Worm (Caenorhabditis elegans) whole organism, L3 larva: Measurements from ENCODE around the gene fbxa-104.
A peak's percentile ranks its signal among the peaks of the same experiment; 100 is the strongest.

Source experiments
- R02D3.7 ChIP-seq: fragments of 150-350 bp; optimal IDR thresholded peaks from 2 replicates; lab custom pipeline; 2014; ENCODE audit warnings: missing biosample characterization, missing genetic modification characterization
- aly-2 ChIP-seq: fragments of 150-350 bp; optimal IDR thresholded peaks from 2 replicates; lab custom pipeline; 2014; ENCODE audit warnings: missing biosample characterization, missing genetic modification characterization
- ama-1 ChIP-seq: fragments of 150-350 bp; optimal IDR thresholded peaks from 2 replicates; lab custom pipeline; 2018
- ceh-16 ChIP-seq: sonication (generic microtip); optimal IDR thresholded peaks from 2 replicates; lab custom pipeline; 2017; ENCODE audit warnings: missing biosample characterization, missing genetic modification characterization
- ceh-28 ChIP-seq: fragments of 150-350 bp; optimal IDR thresholded peaks from 2 replicates; lab custom pipeline; 2014; ENCODE audit warnings: missing biosample characterization, missing genetic modification reagents, missing genetic modification characterization
- daf-12 ChIP-seq: fragments of 150-350 bp; optimal IDR thresholded peaks from 2 replicates; lab custom pipeline; 2014; ENCODE audit warnings: missing biosample characterization, missing genetic modification reagents, missing genetic modification characterization
- egl-27 ChIP-seq: sonication (generic microtip); optimal IDR thresholded peaks from 4 replicates; lab custom pipeline; 2017; ENCODE audit warnings: missing biosample characterization, missing genetic modification reagents, missing genetic modification characterization
- egl-5 ChIP-seq: fragments of 150-350 bp; optimal IDR thresholded peaks from 2 replicates; lab custom pipeline; 2017; ENCODE audit warnings: missing biosample characterization, missing genetic modification reagents, missing genetic modification characterization, inconsistent platforms
- elt-2 ChIP-seq: sonication (generic microtip); optimal IDR thresholded peaks from 2 replicates; lab custom pipeline; 2016; ENCODE audit warnings: missing genetic modification reagents, mild to moderate bottlenecking, missing genetic modification characterization, missing compliant biosample characterization
- elt-3 ChIP-seq, 3 experiments: fragments of 150-350 bp in 1 of 3; sonication (generic microtip) in 2 of 3; optimal IDR thresholded peaks; 2 replicates in 2 of 3; 4 replicates in 1 of 3; lab custom pipeline; 2014 to 2017; ENCODE audit warnings: missing biosample characterization in 3 of 3, missing genetic modification characterization in 3 of 3
- fkh-10 ChIP-seq: sonication (generic microtip); optimal IDR thresholded peaks from 2 replicates; lab custom pipeline; 2017; ENCODE audit warnings: missing biosample characterization, missing genetic modification reagents, missing genetic modification characterization
- fkh-2 ChIP-seq: fragments of 150-350 bp; optimal IDR thresholded peaks from 2 replicates; lab custom pipeline; 2014; ENCODE audit warnings: missing biosample characterization, missing genetic modification reagents, missing genetic modification characterization
- fos-1 ChIP-seq: fragments of 150-350 bp; optimal IDR thresholded peaks from 2 replicates; lab custom pipeline; 2014; ENCODE audit warnings: missing biosample characterization, missing genetic modification characterization
- jun-1 ChIP-seq: fragments of 150-350 bp; optimal IDR thresholded peaks from 2 replicates; lab custom pipeline; 2014; ENCODE audit warnings: missing biosample characterization, missing genetic modification reagents, missing genetic modification characterization
- lin-39 ChIP-seq: fragments of 150-350 bp; optimal IDR thresholded peaks from 2 replicates; lab custom pipeline; 2018; ENCODE audit warnings: missing biosample characterization, missing genetic modification reagents, missing genetic modification characterization
- lsy-12 ChIP-seq: sonication (generic microtip); optimal IDR thresholded peaks from 2 replicates; lab custom pipeline; 2016; ENCODE audit warnings: mild to moderate bottlenecking, missing genetic modification characterization, missing compliant biosample characterization
- mdl-1 ChIP-seq: fragments of 150-350 bp; optimal IDR thresholded peaks from 2 replicates; lab custom pipeline; 2014; ENCODE audit warnings: missing biosample characterization, missing genetic modification characterization
- mml-1 ChIP-seq: fragments of 150-350 bp; sonication (generic microtip); optimal IDR thresholded peaks from 3 replicates; lab custom pipeline; 2014; ENCODE audit warnings: missing biosample characterization, missing genetic modification characterization
- nfya-1 ChIP-seq: sonication (generic microtip); optimal IDR thresholded peaks from 2 replicates; lab custom pipeline; 2017; ENCODE audit warnings: missing genetic modification characterization, mild to moderate bottlenecking, missing compliant biosample characterization, antibody characterized with exemption, moderate library complexity; ENCODE audit not compliant: insufficient read depth
- nhr-11 ChIP-seq: fragments of 150-350 bp; optimal IDR thresholded peaks from 2 replicates; lab custom pipeline; 2014; ENCODE audit warnings: missing biosample characterization, missing genetic modification characterization
- nhr-12 ChIP-seq: fragments of 150-350 bp; optimal IDR thresholded peaks from 2 replicates; lab custom pipeline; 2014; ENCODE audit warnings: missing biosample characterization, missing genetic modification characterization
- nhr-237 ChIP-seq: fragments of 150-350 bp; optimal IDR thresholded peaks from 2 replicates; lab custom pipeline; 2014; ENCODE audit warnings: missing biosample characterization, missing genetic modification characterization
- nhr-25 ChIP-seq: sonication (generic microtip); optimal IDR thresholded peaks from 2 replicates; lab custom pipeline; 2017; ENCODE audit warnings: missing biosample characterization, missing genetic modification characterization
- nhr-28 ChIP-seq: fragments of 150-350 bp; optimal IDR thresholded peaks from 2 replicates; lab custom pipeline; 2014; ENCODE audit warnings: missing biosample characterization, missing genetic modification characterization
- nhr-43 ChIP-seq: sonication (generic microtip); optimal IDR thresholded peaks from 2 replicates; lab custom pipeline; 2016; ENCODE audit warnings: mild to moderate bottlenecking, missing genetic modification characterization, missing compliant biosample characterization; ENCODE audit not compliant: poor library complexity, severe bottlenecking
- nhr-76 ChIP-seq: fragments of 150-350 bp; sonication (generic microtip); optimal IDR thresholded peaks from 5 replicates; lab custom pipeline; 2014; ENCODE audit warnings: missing biosample characterization, missing genetic modification characterization
- nhr-77 ChIP-seq: fragments of 150-350 bp; optimal IDR thresholded peaks from 2 replicates; lab custom pipeline; 2014; ENCODE audit warnings: missing biosample characterization, missing genetic modification characterization
- pha-4 ChIP-seq: fragments of 150-350 bp; optimal IDR thresholded peaks from 2 replicates; lab custom pipeline; 2014; ENCODE audit warnings: missing biosample characterization, missing genetic modification reagents, missing genetic modification characterization
- pqm-1 ChIP-seq: fragments of 150-350 bp; optimal IDR thresholded peaks from 2 replicates; lab custom pipeline; 2017; ENCODE audit warnings: missing biosample characterization, missing genetic modification characterization, inconsistent platforms
- skn-1 ChIP-seq: fragments of 150-350 bp; optimal IDR thresholded peaks from 2 replicates; lab custom pipeline; 2014; ENCODE audit warnings: missing biosample characterization, missing genetic modification characterization
- snpc-4 ChIP-seq: fragments of 150-350 bp; optimal IDR thresholded peaks from 2 replicates; lab custom pipeline; 2014; ENCODE audit warnings: missing biosample characterization, missing genetic modification characterization
- unc-62 ChIP-seq: fragments of 150-350 bp; sonication (generic microtip); optimal IDR thresholded peaks from 4 replicates; lab custom pipeline; 2014; ENCODE audit warnings: missing biosample characterization, missing genetic modification reagents, missing genetic modification characterization
- ztf-11 ChIP-seq: fragments of 150-350 bp; optimal IDR thresholded peaks from 2 replicates; lab custom pipeline; 2014; ENCODE audit warnings: missing biosample characterization, missing genetic modification characterization

The fbxa-104 gene

ce11 chrV:15432457-15432856, 9.0 kb upstream of the fbxa-104 start, which contains the start of gene T26H5.8:
Gene T26H5.8 (minus strand): TSS chrV:15432726.
- no peak for TF ChIP-seq skn-1
- no peak for TF ChIP-seq daf-12 (tag; lab: Kevin White, UChicago)
- TF ChIP-seq pqm-1, result peak; percentile 86
- no peak for TF ChIP-seq R02D3.7 (tag; lab: Kevin White, UChicago)
- TF ChIP-seq nhr-237 (tag; lab: Kevin White, UChicago), result no peak
- TF ChIP-seq pha-4 (tag; lab: Kevin White, UChicago), result peak; percentile 90
- no peak for TF ChIP-seq fkh-2 (tag; lab: Kevin White, UChicago)
- no peak for TF ChIP-seq egl-27 (tag; lab: Kevin White, UChicago)
- no peak for TF ChIP-seq fkh-10 (GFP tag; lab: Kevin White, UChicago)
- no peak for TF ChIP-seq nhr-43 (tag; lab: Kevin White, UChicago)
- peak; percentile 56 for TF ChIP-seq elt-2
- TF ChIP-seq elt-3 (tag; optimal IDR thresholded peaks at IDR 0.05; lab: Kevin White, UChicago), result no peak
- TF ChIP-seq nhr-76 (tag; lab: Kevin White, UChicago), result no peak
- TF ChIP-seq mml-1 (tag; lab: Kevin White, UChicago), result no peak
- no peak for TF ChIP-seq snpc-4 (tag; lab: Kevin White, UChicago)

ce11 chrV:15431322-15432052, 8.0 kb upstream of the fbxa-104 start:
- TF ChIP-seq nhr-77 (tag; lab: Kevin White, UChicago) (no peak), nhr-25 (tag; lab: Kevin White, UChicago) (no peak), nhr-43 (tag; lab: Kevin White, UChicago) (no peak), fkh-10 (GFP tag; lab: Kevin White, UChicago) (no peak), jun-1 (tag; lab: Kevin White, UChicago) (no peak), aly-2 (tag; lab: Kevin White, UChicago) (no peak), ama-1 (lab: Kevin White, UChicago) (no peak), elt-2 (no peak), ceh-16 (no peak), lin-39 (tag; lab: Kevin White, UChicago) (no peak), unc-62 (GFP tag; lab: Kevin White, UChicago) (no peak), egl-27 (tag; lab: Kevin White, UChicago) (no peak), elt-3 (tag; optimal IDR thresholded peaks at IDR 0.05; lab: Kevin White, UChicago) (no peak), fos-1 (no peak), ceh-28 (tag; lab: Kevin White, UChicago) (no peak), fkh-2 (tag; lab: Kevin White, UChicago) (no peak), pqm-1 (no peak)
- TF ChIP-seq, all 47 proteins: peak for 0

ce11 chrV:15426944-15427343, 3.5 kb upstream of the fbxa-104 start, which contains the start of gene fbxa-209:
Gene fbxa-209 (minus strand): TSS chrV:15427044.
- TF ChIP-seq egl-5 (tag; lab: Kevin White, UChicago), result no peak
- no peak for TF ChIP-seq ceh-28 (tag; lab: Kevin White, UChicago)
- TF ChIP-seq nhr-11 (tag; lab: Kevin White, UChicago), result no peak
- no peak for TF ChIP-seq elt-2
- TF ChIP-seq fkh-10 (GFP tag; lab: Kevin White, UChicago), result no peak
- no peak for TF ChIP-seq nhr-28 (tag; lab: Kevin White, UChicago)
- TF ChIP-seq nhr-12 (tag; lab: Kevin White, UChicago), result no peak
- TF ChIP-seq unc-62 (GFP tag; lab: Kevin White, UChicago), result no peak
- TF ChIP-seq snpc-4 (tag; lab: Kevin White, UChicago), result no peak
- no peak for TF ChIP-seq skn-1
- TF ChIP-seq lsy-12 (tag; lab: Kevin White, UChicago), result no peak
- TF ChIP-seq mdl-1, result no peak
- no peak for TF ChIP-seq nfya-1 (tag; lab: Kevin White, UChicago)
- no peak for TF ChIP-seq ztf-11 (tag; lab: Kevin White, UChicago)
- no peak for TF ChIP-seq nhr-76 (tag; lab: Kevin White, UChicago)

- TF ChIP-seq elt-2 (peak; percentile 70), pha-4 (tag; lab: Kevin White, UChicago) (peak; percentile 1), skn-1 (no peak)
Measured at ce11 chrV:15425368-15426091, 2.0 kb upstream of the fbxa-104 start, which contains the start of gene Y36E3A.2. Gene Y36E3A.2 (plus strand): TSS chrV:15426041.
